Worm (Caenorhabditis elegans) whole organism, dauer: ENCODE results near the gene lelo-1.

Experiments
- unc-62 ChIP-seq: sonication (generic microtip); optimal IDR thresholded peaks from 2 replicates; lab custom pipeline; 2017; ENCODE audit warnings: missing biosample characterization, missing genetic modification reagents, missing genetic modification characterization

Gene lelo-1

ce11 chrII:6245199-6245702 lies 903 bp upstream of the lelo-1 start, which contains the start of gene blos-4:
blos-4 (plus strand) TSS chrII:6245249.
- TF ChIP-seq unc-62 (GFP tag; lab: Kevin White, UChicago), result no peak

DNA sequence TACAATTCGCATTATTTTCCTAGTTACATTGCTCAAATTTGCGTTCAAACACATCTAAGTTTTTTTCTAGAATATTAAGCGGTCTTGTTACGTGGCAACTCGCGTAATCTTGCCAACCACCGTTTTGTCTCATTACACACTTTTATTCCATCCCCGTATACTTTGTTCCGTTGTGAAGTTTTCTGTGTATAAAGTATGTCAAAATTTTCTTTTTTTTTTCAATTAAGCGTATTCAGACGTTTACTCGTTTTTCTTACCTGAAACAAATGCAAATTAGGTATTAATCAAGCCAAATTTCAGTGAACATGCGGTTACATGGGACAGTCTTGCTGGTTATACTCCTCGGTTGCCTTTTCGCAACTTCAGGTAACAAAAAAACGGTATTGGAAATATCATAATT lies 857 bp downstream of the lelo-1 start, which contains the start of gene T24H7.2:
TSS of gene T24H7.2 (plus strand) at position 301 of the 400 bp plus-strand sequence.
- no peak for TF ChIP-seq unc-62 (GFP tag; lab: Kevin White, UChicago)

DNA sequence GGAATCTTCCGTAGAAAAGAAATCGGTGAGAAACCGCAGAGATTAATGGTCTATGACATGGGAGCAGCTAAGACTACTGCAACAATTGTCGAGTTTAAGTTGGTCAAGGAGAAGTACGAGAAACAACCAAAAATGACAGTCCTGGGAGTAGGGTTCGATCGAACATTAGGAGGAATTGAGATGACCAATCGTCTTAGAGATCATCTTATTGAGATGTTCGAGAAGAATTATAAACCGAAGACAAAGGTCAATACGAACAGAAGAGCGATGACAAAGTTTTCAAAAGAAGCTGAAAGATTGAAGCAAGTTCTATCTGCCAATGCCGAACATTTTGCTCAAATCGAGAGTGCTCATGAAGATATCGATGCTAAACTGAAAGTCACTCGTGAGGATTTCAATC lies 1.9 kb downstream of the lelo-1 start:
- no peak for TF ChIP-seq unc-62 (GFP tag; lab: Kevin White, UChicago)

DNA sequence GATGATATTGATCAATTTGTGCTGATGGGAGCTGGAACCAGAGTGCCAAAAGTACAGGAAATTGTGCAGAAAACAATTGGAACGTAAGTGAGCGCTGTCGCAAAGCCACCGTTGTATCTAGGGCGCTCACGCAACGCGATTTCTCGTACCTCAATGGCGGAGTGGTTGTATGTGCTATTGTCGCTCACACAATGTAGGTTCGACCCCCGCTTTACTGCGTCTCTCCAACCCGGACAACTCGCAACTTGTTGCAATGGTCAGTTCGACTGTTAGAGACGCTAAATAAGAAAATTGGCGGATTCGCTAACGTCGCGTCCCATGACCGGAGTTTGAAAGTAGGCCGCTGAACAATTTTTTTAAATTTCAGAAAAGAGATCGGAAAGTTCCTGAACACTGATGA lies 2.3 kb downstream of the lelo-1 start:
- TF ChIP-seq unc-62 (GFP tag; lab: Kevin White, UChicago), result no peak

- no peak for TF ChIP-seq unc-62 (GFP tag; lab: Kevin White, UChicago)
Observed at ce11 chrII:6250782-6251461, 4.8 kb downstream of the lelo-1 start, which contains the start of gene phb-2. phb-2 (plus strand) TSS chrII:6251411.

DNA sequence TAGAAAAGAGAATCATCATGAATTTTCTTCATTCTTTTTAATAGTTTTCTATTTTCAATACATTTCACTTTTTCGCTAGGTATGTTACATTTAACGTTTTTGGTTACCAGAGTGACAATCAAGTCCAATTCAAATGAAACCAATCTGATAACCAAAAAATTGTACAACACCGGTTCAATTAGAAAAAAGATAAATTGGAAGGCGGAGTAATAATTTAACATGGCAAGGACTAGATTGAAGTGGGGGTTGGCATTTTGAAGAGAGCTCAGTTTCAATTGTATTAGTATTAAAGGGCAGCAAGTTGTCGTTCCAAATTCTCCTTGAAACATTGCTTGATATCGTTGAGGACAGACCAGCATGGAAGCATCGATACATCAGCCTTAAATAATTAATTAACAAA lies 6.6 kb downstream of the lelo-1 start:
- no peak for TF ChIP-seq unc-62 (GFP tag; lab: Kevin White, UChicago)

ce11 chrII:6256024-6256423 lies 9.9 kb downstream of the lelo-1 start, which contains the start of gene F13H8.5:
F13H8.5 (minus strand) TSS chrII:6256124.
- TF ChIP-seq unc-62 (GFP tag; lab: Kevin White, UChicago), result no peak

DNA sequence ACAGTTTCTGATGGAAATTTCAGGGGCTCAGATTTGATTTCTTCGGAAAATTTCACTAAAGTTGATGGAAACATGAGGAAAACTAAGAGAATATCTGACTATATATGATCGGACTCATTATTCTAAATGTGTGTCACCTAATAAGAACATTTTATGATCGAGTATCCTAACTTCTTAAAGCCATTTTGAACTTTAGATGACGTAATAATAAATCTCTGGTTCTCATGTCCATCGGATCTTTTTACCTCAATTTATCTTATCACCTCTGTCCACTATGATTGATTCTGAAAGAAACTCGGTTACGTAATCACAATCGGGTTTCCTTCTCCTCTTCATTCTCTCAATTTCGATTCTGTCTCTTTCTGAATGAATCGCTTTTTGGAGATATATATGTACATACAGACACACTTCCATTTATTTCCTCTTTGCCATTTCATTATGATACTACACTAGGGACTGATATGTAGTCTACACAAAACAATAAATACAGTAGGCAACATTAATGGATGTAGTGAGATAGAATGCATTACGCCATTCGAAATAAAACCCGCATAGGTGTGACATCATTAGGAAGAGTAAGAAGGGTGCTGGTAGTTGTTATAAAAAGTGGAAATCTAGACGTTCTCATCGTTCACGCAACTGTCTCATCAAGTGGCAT lies 11.2 kb downstream of the lelo-1 start:
- no peak for TF ChIP-seq unc-62 (GFP tag; lab: Kevin White, UChicago)

ce11 chrII:6259867-6260266 lies 13.7 kb downstream of the lelo-1 start, which contains the start of gene F13H8.11:
F13H8.11 (minus strand) TSS chrII:6260021.
- TF ChIP-seq unc-62 (GFP tag; lab: Kevin White, UChicago), result no peak

ce11 chrII:6260684-6261083 lies 14.5 kb downstream of the lelo-1 start, which contains the start of gene nmgp-1:
nmgp-1 (plus strand) TSS chrII:6260857.
- no peak for TF ChIP-seq unc-62 (GFP tag; lab: Kevin White, UChicago)

- no peak for TF ChIP-seq unc-62 (GFP tag; lab: Kevin White, UChicago)
Observed at ce11 chrII:6262222-6262621, 16.1 kb downstream of the lelo-1 start, which contains the start of gene F13H8.12. F13H8.12 (plus strand) TSS chrII:6262522.

DNA sequence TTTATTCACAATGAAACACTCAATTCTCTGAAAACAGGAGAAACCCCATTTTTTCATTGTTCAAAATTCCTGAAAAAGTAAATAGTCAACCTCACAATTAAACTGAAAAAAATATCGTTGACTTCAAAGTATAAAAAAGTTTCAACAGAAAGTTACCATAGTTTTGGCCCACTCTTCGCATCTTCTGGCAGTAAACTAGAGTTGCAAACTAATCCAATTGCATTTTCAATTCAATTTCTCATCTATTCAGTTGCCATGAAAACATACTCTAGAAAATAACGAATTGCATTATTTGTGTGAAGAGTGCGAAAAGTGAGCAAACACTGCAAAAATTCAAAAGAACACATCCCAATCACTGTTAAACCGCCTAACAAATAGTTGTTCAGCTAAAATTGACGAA lies 17.5 kb downstream of the lelo-1 start, which contains the start of gene F13H8.3:
TSS of gene F13H8.3 (plus strand) at position 301 of the 400 bp plus-strand sequence.
- TF ChIP-seq unc-62 (GFP tag; lab: Kevin White, UChicago), result no peak

DNA sequence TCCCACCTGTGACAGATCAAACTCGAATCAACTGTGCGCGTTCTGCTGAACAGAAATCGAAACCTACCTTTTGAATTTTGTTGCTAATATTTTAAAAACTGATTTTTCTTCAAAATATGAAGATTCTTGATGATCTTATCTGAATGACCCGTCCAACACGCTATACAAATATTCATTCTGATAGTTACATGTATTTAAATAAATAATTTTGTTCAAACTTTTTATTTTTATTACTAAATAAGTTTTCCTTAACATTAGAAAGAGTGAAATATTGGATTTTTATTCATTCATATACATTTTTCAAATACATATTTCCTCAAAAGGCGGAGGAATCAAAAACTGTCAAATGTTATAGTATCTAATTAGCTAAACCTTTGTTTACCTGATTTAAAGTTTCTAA lies 21.8 kb downstream of the lelo-1 start, which contains the start of gene F13H8.8:
TSS of gene F13H8.8 (minus strand) at position 101 of the 400 bp plus-strand sequence.
- no peak for TF ChIP-seq unc-62 (GFP tag; lab: Kevin White, UChicago)

- no peak for TF ChIP-seq unc-62 (GFP tag; lab: Kevin White, UChicago)
Observed at ce11 chrII:6269805-6270414, 23.8 kb downstream of the lelo-1 start, which contains the start of gene F13H8.2. F13H8.2 (plus strand) TSS chrII:6270364.

- no peak for TF ChIP-seq unc-62 (GFP tag; lab: Kevin White, UChicago)
Observed at ce11 chrII:6273916-6274315, 27.8 kb downstream of the lelo-1 start, which contains the start of gene bpl-1. bpl-1 (plus strand) TSS chrII:6274216.
